Worm (Caenorhabditis elegans): ENCODE results near the gene ceeh-1.

ce11 chrIII:844577-844976 lies 12.5 kb upstream of the ceeh-1 start:
- TF ChIP-seq him-1 (tag; optimal IDR thresholded peaks at IDR 0.05) (no peak), W03F9.2 (tag; optimal IDR thresholded peaks at IDR 0.05) (no peak)

All from whole organism, L4/young adult.